Fruit fly (Drosophila melanogaster) whole organism, embryonic: ENCODE data around the gene CG14227.
A peak's percentile ranks its signal among the peaks of the same experiment; 100 is the strongest.

Source experiments
- Asciz ChIP-seq: fragments of 200-800 bp; sonication (Bioruptor generic); optimal IDR thresholded peaks from 2 replicates; lab custom pipeline; 2017; ENCODE audit warnings: missing biosample characterization, mild to moderate bottlenecking, missing genetic modification characterization, missing genetic modification reagents
- CG10147 ChIP-seq: fragments of 200-800 bp; sonication (Bioruptor generic); optimal IDR thresholded peaks from 2 replicates; lab custom pipeline; 2019; ENCODE audit warnings: missing biosample characterization, mild to moderate bottlenecking, missing genetic modification characterization, moderate library complexity
- CG10959 ChIP-seq: fragments of 200-800 bp; sonication (Bioruptor generic); IDR thresholded peaks from 2 replicates; pipeline ENCODE4 v1.3.6; 2022; ENCODE audit warnings: missing biosample characterization, missing genetic modification characterization
- CG15514 ChIP-seq: fragments of 200-800 bp; sonication (Bioruptor generic); optimal IDR thresholded peaks from 3 replicates; lab custom pipeline; 2017; ENCODE audit warnings: missing biosample characterization, missing genetic modification characterization, mild to moderate bottlenecking, moderate library complexity, missing genetic modification reagents
- CG17186 ChIP-seq: fragments of 200-800 bp; sonication (Bioruptor generic); optimal IDR thresholded peaks from 3 replicates; lab custom pipeline; 2017; ENCODE audit warnings: missing biosample characterization, missing genetic modification reagents, missing genetic modification characterization
- CG17612 ChIP-seq: fragments of 200-800 bp; sonication (Bioruptor generic); IDR thresholded peaks from 2 replicates; pipeline ENCODE4 v1.3.6; 2022; ENCODE audit warnings: missing biosample characterization, missing genetic modification characterization
- CG2120 ChIP-seq: fragments of 200-800 bp; sonication (Bioruptor generic); optimal IDR thresholded peaks from 3 replicates; lab custom pipeline; 2016; ENCODE audit warnings: missing biosample characterization, missing genetic modification characterization
- CG2678 ChIP-seq: fragments of 200-800 bp; sonication (Bioruptor generic); optimal IDR thresholded peaks from 3 replicates; lab custom pipeline; 2019; ENCODE audit warnings: missing biosample characterization, mild to moderate bottlenecking, missing genetic modification characterization, moderate library complexity
- CG31441 ChIP-seq: fragments of 200-800 bp; sonication (Bioruptor generic); IDR thresholded peaks from 2 replicates; pipeline ENCODE4 v1.3.6; 2022; ENCODE audit warnings: missing biosample characterization, missing genetic modification characterization
- CG3847 ChIP-seq: fragments of 200-800 bp; sonication (Bioruptor generic); IDR thresholded peaks from 2 replicates; pipeline ENCODE4 v1.3.6; 2022; ENCODE audit warnings: missing biosample characterization, missing genetic modification characterization
- CG7357 ChIP-seq: fragments of 200-800 bp; sonication (Bioruptor generic); IDR thresholded peaks from 3 replicates; pipeline ENCODE4 v1.3.6; 2022; ENCODE audit warnings: missing biosample characterization, missing genetic modification characterization
- CG7745 ChIP-seq: fragments of 200-800 bp; sonication (Bioruptor generic); optimal IDR thresholded peaks from 2 replicates; lab custom pipeline; 2018; ENCODE audit warnings: missing biosample characterization, mild to moderate bottlenecking, missing genetic modification characterization, moderate library complexity
- CG7839 ChIP-seq: fragments of 200-800 bp; sonication (Bioruptor generic); optimal IDR thresholded peaks from 3 replicates; lab custom pipeline; 2018; ENCODE audit warnings: missing biosample characterization, mild to moderate bottlenecking, missing genetic modification characterization, moderate library complexity
- CG8388 ChIP-seq: fragments of 200-800 bp; sonication (Bioruptor generic); optimal IDR thresholded peaks from 2 replicates; lab custom pipeline; 2019; ENCODE audit warnings: missing biosample characterization, mild to moderate bottlenecking, missing genetic modification characterization, moderate library complexity
- CG9797 ChIP-seq: fragments of 200-800 bp; sonication (Bioruptor generic); optimal IDR thresholded peaks from 3 replicates; lab custom pipeline; 2018; ENCODE audit warnings: missing biosample characterization, mild to moderate bottlenecking, missing genetic modification characterization
- CrebB ChIP-seq: fragments of 200-800 bp; sonication (Bioruptor generic); optimal IDR thresholded peaks from 3 replicates; lab custom pipeline; 2018; ENCODE audit warnings: missing biosample characterization, mild to moderate bottlenecking, missing genetic modification characterization
- D ChIP-seq, 2 experiments: fragments of 200-800 bp in 1 of 2; fragments of >200 bp in 1 of 2; sonication (Bioruptor generic) in 1 of 2; optimal IDR thresholded peaks; 2 replicates in 1 of 2; 3 replicates in 1 of 2; lab custom pipeline; 2017; ENCODE audit warnings: mild to moderate bottlenecking in 1 of 2, missing biosample characterization in 1 of 2, missing genetic modification characterization in 1 of 2, missing genetic modification reagents in 1 of 2
- Fer1 ChIP-seq: fragments of 200-800 bp; sonication (Bioruptor generic); optimal IDR thresholded peaks from 2 replicates; lab custom pipeline; 2017; ENCODE audit warnings: missing biosample characterization, mild to moderate bottlenecking, missing genetic modification characterization
- Fer2 ChIP-seq: fragments of 200-800 bp; sonication (Bioruptor generic); optimal IDR thresholded peaks from 2 replicates; lab custom pipeline; 2018; ENCODE audit warnings: missing biosample characterization, mild to moderate bottlenecking, missing genetic modification characterization, moderate library complexity
- H15 ChIP-seq: fragments of 200-800 bp; sonication (Bioruptor generic); IDR thresholded peaks from 3 replicates; pipeline ENCODE4 v1.3.6; 2022; ENCODE audit warnings: missing biosample characterization, missing genetic modification characterization
- Hmx ChIP-seq: fragments of 200-800 bp; sonication (Bioruptor generic); optimal IDR thresholded peaks from 2 replicates; lab custom pipeline; 2016; ENCODE audit warnings: missing biosample characterization, missing genetic modification characterization
- Hsf ChIP-seq: fragments of 200-800 bp; sonication (Bioruptor generic); optimal IDR thresholded peaks from 3 replicates; lab custom pipeline; 2016; ENCODE audit warnings: missing biosample characterization, missing genetic modification characterization
- Opbp ChIP-seq: fragments of 200-800 bp; sonication (Bioruptor generic); IDR thresholded peaks from 3 replicates; pipeline ENCODE4 v1.3.6; 2022; ENCODE audit warnings: missing biosample characterization, missing genetic modification characterization; ENCODE audit not compliant: partially characterized antibody
- Ravus ChIP-seq: fragments of 200-800 bp; sonication (Bioruptor generic); IDR thresholded peaks from 2 replicates; pipeline ENCODE4 v1.3.6; 2022; ENCODE audit warnings: missing biosample characterization, missing genetic modification characterization
- Spps ChIP-seq: fragments of 200-800 bp; sonication (Bioruptor generic); optimal IDR thresholded peaks from 2 replicates; lab custom pipeline; 2018; ENCODE audit warnings: missing biosample characterization, mild to moderate bottlenecking, missing genetic modification characterization
- Ssrp ChIP-seq: fragments of 200-800 bp; sonication (Bioruptor generic); optimal IDR thresholded peaks from 2 replicates; lab custom pipeline; 2018; ENCODE audit warnings: missing biosample characterization, mild to moderate bottlenecking, missing genetic modification characterization, moderate library complexity
- Xrp1 ChIP-seq: fragments of 200-800 bp; sonication (Bioruptor generic); IDR thresholded peaks from 2 replicates; pipeline ENCODE4 v1.3.6; 2022; ENCODE audit warnings: missing biosample characterization, missing genetic modification characterization
- aop ChIP-seq: fragments of 200-800 bp; sonication (Bioruptor generic); IDR thresholded peaks from 2 replicates; pipeline ENCODE4 v1.3.6; 2022; ENCODE audit warnings: missing biosample characterization, missing genetic modification characterization
- ara ChIP-seq: fragments of 200-800 bp; sonication (Bioruptor generic); IDR thresholded peaks from 2 replicates; pipeline ENCODE4 v1.3.6; 2022; ENCODE audit warnings: missing biosample characterization, missing genetic modification characterization
- az2 ChIP-seq: fragments of 200-800 bp; sonication (Bioruptor generic); optimal IDR thresholded peaks from 3 replicates; lab custom pipeline; 2016; ENCODE audit warnings: missing biosample characterization, missing genetic modification characterization
- bcd ChIP-seq: fragments of 200-800 bp; sonication (Bioruptor generic); optimal IDR thresholded peaks from 2 replicates; lab custom pipeline; 2017; ENCODE audit warnings: missing biosample characterization, mild to moderate bottlenecking, missing genetic modification characterization
- cas ChIP-seq: fragments of 200-800 bp; sonication (Bioruptor generic); IDR thresholded peaks from 2 replicates; pipeline ENCODE4 v1.3.6; 2022; ENCODE audit warnings: missing biosample characterization, missing genetic modification characterization
- chif ChIP-seq, 2 experiments: fragments of 200-800 bp; sonication (Bioruptor generic); optimal IDR thresholded peaks; 3 replicates each; lab custom pipeline; 2016; ENCODE audit warnings: missing biosample characterization in 2 of 2, missing genetic modification characterization in 2 of 2
- crc ChIP-seq: fragments of 200-800 bp; sonication (Bioruptor generic); optimal IDR thresholded peaks from 2 replicates; lab custom pipeline; 2016; ENCODE audit warnings: missing biosample characterization, missing genetic modification characterization
- dimm ChIP-seq: fragments of 200-800 bp; sonication (Bioruptor generic); IDR thresholded peaks from 2 replicates; pipeline ENCODE4 v1.3.6; 2022; ENCODE audit warnings: missing biosample characterization, missing genetic modification characterization
- en ChIP-seq: fragments of 200-800 bp; sonication (Bioruptor generic); optimal IDR thresholded peaks from 2 replicates; lab custom pipeline; 2016; ENCODE audit warnings: missing biosample characterization, missing genetic modification characterization
- ewg ChIP-seq: fragments of 200-800 bp; sonication (Bioruptor generic); optimal IDR thresholded peaks from 3 replicates; lab custom pipeline; 2017; ENCODE audit warnings: mild to moderate bottlenecking, missing biosample characterization, missing genetic modification reagents, missing genetic modification characterization
- eyg ChIP-seq: fragments of 200-800 bp; sonication (Bioruptor generic); optimal IDR thresholded peaks from 3 replicates; lab custom pipeline; 2016; ENCODE audit warnings: missing biosample characterization, missing genetic modification characterization
- fd96Cb ChIP-seq: fragments of 200-800 bp; sonication (Bioruptor generic); optimal IDR thresholded peaks from 2 replicates; lab custom pipeline; 2018; ENCODE audit warnings: missing biosample characterization, mild to moderate bottlenecking, missing genetic modification characterization, moderate library complexity
- fu2 ChIP-seq: fragments of 200-800 bp; sonication (Bioruptor generic); optimal IDR thresholded peaks from 2 replicates; lab custom pipeline; 2016; ENCODE audit warnings: missing biosample characterization, missing genetic modification characterization
- jing ChIP-seq: fragments of 200-800 bp; sonication (Bioruptor generic); optimal IDR thresholded peaks from 2 replicates; lab custom pipeline; 2018; ENCODE audit warnings: missing biosample characterization, mild to moderate bottlenecking, missing genetic modification characterization
- mirr ChIP-seq: fragments of 200-800 bp; sonication (Bioruptor generic); optimal IDR thresholded peaks from 3 replicates; lab custom pipeline; 2018; ENCODE audit warnings: missing biosample characterization, mild to moderate bottlenecking, missing genetic modification characterization
- phol ChIP-seq: fragments of 200-800 bp; sonication (Bioruptor generic); optimal IDR thresholded peaks from 3 replicates; lab custom pipeline; 2018; ENCODE audit warnings: missing biosample characterization, mild to moderate bottlenecking, missing genetic modification characterization, moderate library complexity
- pnt ChIP-seq: fragments of 200-800 bp; sonication (Bioruptor generic); optimal IDR thresholded peaks from 3 replicates; lab custom pipeline; 2016; ENCODE audit warnings: missing biosample characterization, missing genetic modification characterization
- repo ChIP-seq: fragments of 200-800 bp; sonication (Bioruptor generic); optimal IDR thresholded peaks from 2 replicates; lab custom pipeline; 2016; ENCODE audit warnings: missing biosample characterization, missing genetic modification characterization
- schlank ChIP-seq: fragments of 200-800 bp; sonication (Bioruptor generic); optimal IDR thresholded peaks from 2 replicates; lab custom pipeline; 2018; ENCODE audit warnings: missing biosample characterization, mild to moderate bottlenecking, missing genetic modification characterization
- slp2 ChIP-seq: fragments of 200-800 bp; sonication (Bioruptor generic); optimal IDR thresholded peaks from 2 replicates; lab custom pipeline; 2016; ENCODE audit warnings: missing biosample characterization, missing genetic modification characterization
- sob ChIP-seq: fragments of 200-800 bp; sonication (Bioruptor generic); IDR thresholded peaks from 2 replicates; pipeline ENCODE4 v1.3.6; 2022; ENCODE audit warnings: missing biosample characterization, missing genetic modification characterization
- sqz ChIP-seq: fragments of 200-800 bp; sonication (Bioruptor generic); optimal IDR thresholded peaks from 3 replicates; lab custom pipeline; 2018; ENCODE audit warnings: missing biosample characterization, mild to moderate bottlenecking, missing genetic modification characterization
- tup ChIP-seq: fragments of 200-800 bp; sonication (Bioruptor generic); optimal IDR thresholded peaks from 2 replicates; lab custom pipeline; 2016; ENCODE audit warnings: missing biosample characterization, mild to moderate bottlenecking, missing genetic modification characterization, moderate library complexity
- zfh1 ChIP-seq: fragments of 200-800 bp; sonication (Bioruptor generic); IDR thresholded peaks from 3 replicates; pipeline ENCODE4 v1.3.6; 2022; ENCODE audit warnings: missing biosample characterization, missing genetic modification characterization

The CG14227 gene

DNA sequence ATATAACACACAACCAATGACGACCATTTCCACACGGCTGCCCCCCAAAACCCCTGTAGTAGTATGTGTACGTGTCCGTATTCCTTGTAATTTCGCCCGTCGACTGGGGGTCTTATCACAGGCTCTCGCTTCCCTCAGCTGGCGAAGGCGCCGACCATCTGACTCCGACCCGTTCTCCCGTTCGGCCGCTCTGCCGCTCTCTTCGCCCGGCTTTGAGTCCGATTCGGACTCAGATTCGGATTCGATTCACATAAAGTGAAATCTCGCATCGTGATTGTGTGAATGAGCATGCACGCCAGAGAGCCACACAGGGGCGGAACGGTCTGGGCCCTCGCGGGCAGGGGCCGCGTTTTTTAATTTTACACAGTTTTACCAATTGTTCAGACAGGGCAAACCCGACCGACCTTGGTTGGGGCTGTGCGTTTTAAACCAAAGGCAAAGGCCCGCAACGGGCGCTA, 23.0 kb downstream of the CG14227 start:
- TF ChIP-seq sqz (GFP tag; lab: Kevin White, UChicago) (no peak), ara (GFP tag; lab: Robert Waterston, UW) (0 out of 2 replicates have a peak, but pooled peaks have one; percentile 29), CG17612 (GFP tag; lab: Robert Waterston, UW) (no peak), H15 (peak; percentile 51; the same call in 1 of the 3 replicates), mirr (GFP tag; lab: Kevin White, UChicago) (no peak), CrebB (no peak), Ssrp (no peak), sob (GFP tag; lab: Robert Waterston, UW) (peak; percentile 75), en (GFP tag; lab: Kevin White, UChicago) (no peak), Asciz (no peak), eyg (GFP tag; lab: Kevin White, UChicago) (no peak), CG7357 (GFP tag; lab: Robert Waterston, UW) (no peak), CG9797 (no peak), pnt (GFP tag; lab: Kevin White, UChicago) (peak; percentile 30), CG2678 (tag; lab: Kevin White, UChicago) (peak; percentile 40), phol (peak; percentile 1), zfh1 (GFP tag; lab: Robert Waterston, UW) (peak; percentile 55; the same call in 2 of the 3 replicates), Opbp (GFP tag; lab: Robert Waterston, UW) (peak; percentile 81), CG7839 (tag; lab: Kevin White, UChicago) (peak; percentile 38), CG7745 (no peak), chif (GFP tag; optimal IDR thresholded peaks at IDR 0.05; lab: Kevin White, UChicago) (peak in 1 of 2 experiments; percentile 8), fu2 (GFP tag; lab: Kevin White, UChicago) (no peak), crc (GFP tag; lab: Kevin White, UChicago) (no peak), aop (GFP tag; lab: Robert Waterston, UW) (no peak), schlank (no peak), Spps (tag; lab: Kevin White, UChicago) (no peak), az2 (peak; percentile 7), Fer1 (GFP tag; lab: Kevin White, UChicago) (no peak), cas (GFP tag; lab: Robert Waterston, UW) (no peak), CG17186 (no peak), Ravus (GFP tag; lab: Robert Waterston, UW) (no peak), CG8388 (GFP tag; lab: Kevin White, UChicago) (no peak), Hsf (peak; percentile 22), jing (GFP tag; lab: Kevin White, UChicago) (no peak), Fer2 (no peak), bcd (GFP tag; lab: Kevin White, UChicago) (peak; percentile 23), ewg (GFP tag; lab: Kevin White, UChicago) (no peak), repo (GFP tag; lab: Kevin White, UChicago) (no peak), dimm (no peak), CG31441 (GFP tag; lab: Robert Waterston, UW) (no peak), Hmx (GFP tag; lab: Kevin White, UChicago) (no peak), CG10959 (GFP tag; lab: Robert Waterston, UW) (no peak), CG3847 (GFP tag; lab: Robert Waterston, UW) (peak; percentile 65), tup (GFP tag; lab: Kevin White, UChicago) (no peak), fd96Cb (tag; lab: Kevin White, UChicago) (no peak), D (optimal IDR thresholded peaks at IDR 0.05; lab: Kevin White, UChicago) (no peak), D (GFP tag; optimal IDR thresholded peaks at IDR 0.05; lab: Kevin White, UChicago) (no peak), CG15514 (peak; percentile 4), CG2120 (peak; percentile 61), CG10147 (GFP tag; lab: Kevin White, UChicago) (peak; percentile 8), slp2 (GFP tag; lab: Kevin White, UChicago) (no peak), Xrp1 (GFP tag; lab: Robert Waterston, UW) (0 out of 2 replicates have a peak, but pooled peaks have one; percentile 27)
